Worm (Caenorhabditis elegans) whole organism, L4 larva: ENCODE measurements around the gene W03F8.4.

Source experiments
- D1046.2 ChIP-seq: fragments of 200-800 bp; sonication (Bioruptor generic); IDR thresholded peaks from 2 replicates; pipeline ENCODE4 v1.3.6; 2022; ENCODE audit warnings: missing genetic modification characterization, missing compliant biosample characterization
- F10B5.3 ChIP-seq: sonication (generic microtip); optimal IDR thresholded peaks from 2 replicates; lab custom pipeline; 2016; ENCODE audit warnings: mild to moderate bottlenecking, missing genetic modification characterization, missing compliant biosample characterization
- F26F4.8 ChIP-seq: fragments of 200-800 bp; sonication (Bioruptor generic); conservative IDR thresholded peaks from 2 replicates; pipeline ENCODE4 v1.3.6; 2022; ENCODE audit warnings: missing genetic modification characterization, missing compliant biosample characterization
- F37D6.2 ChIP-seq: sonication (generic microtip); optimal IDR thresholded peaks from 2 replicates; lab custom pipeline; 2016; ENCODE audit warnings: mild to moderate bottlenecking, missing genetic modification characterization, missing compliant biosample characterization
- F49E8.2 ChIP-seq: sonication (generic microtip); optimal IDR thresholded peaks from 2 replicates; lab custom pipeline; 2016; ENCODE audit warnings: missing compliant biosample characterization, mild to moderate bottlenecking, missing genetic modification characterization, borderline replicate concordance
- Y48G9A.11 ChIP-seq: fragments of 200-800 bp; sonication (Bioruptor generic); IDR thresholded peaks from 2 replicates; pipeline ENCODE4 v1.3.6; 2022; ENCODE audit warnings: missing genetic modification reagents, missing genetic modification characterization, missing compliant biosample characterization
- Y5F2A.4 ChIP-seq: fragments of 200-800 bp; sonication (Bioruptor generic); optimal IDR thresholded peaks from 2 replicates; lab custom pipeline; 2018; ENCODE audit warnings: mild to moderate bottlenecking, missing genetic modification characterization, missing compliant biosample characterization
- ZK546.5 ChIP-seq, 2 experiments: sonication (generic microtip); optimal IDR thresholded peaks; 2 replicates each; lab custom pipeline; 2017; ENCODE audit warnings: missing biosample characterization in 2 of 2, missing genetic modification characterization in 2 of 2
- aha-1 ChIP-seq: fragments of 150-350 bp; peaks from one replicate; lab custom pipeline; 2014; ENCODE audit warnings: missing biosample characterization, missing genetic modification characterization
- attf-4 ChIP-seq: sonication (generic microtip); optimal IDR thresholded peaks from 3 replicates; lab custom pipeline; 2017; ENCODE audit warnings: missing biosample characterization, missing genetic modification characterization
- ceh-32 ChIP-seq: sonication (generic microtip); optimal IDR thresholded peaks from 2 replicates; lab custom pipeline; 2016; ENCODE audit warnings: mild to moderate bottlenecking, missing genetic modification characterization, missing compliant biosample characterization; ENCODE audit not compliant: poor library complexity
- ces-1 ChIP-seq: fragments of 150-350 bp; sonication (generic microtip); optimal IDR thresholded peaks from 4 replicates; lab custom pipeline; 2014; ENCODE audit warnings: missing biosample characterization, missing genetic modification reagents, missing genetic modification characterization
- dmd-6 ChIP-seq: fragments of 200-800 bp; sonication (Bioruptor generic); IDR thresholded peaks from 2 replicates; pipeline ENCODE4 v1.3.6; 2022; ENCODE audit warnings: missing genetic modification reagents, missing genetic modification characterization, missing compliant biosample characterization
- dmd-8 ChIP-seq: fragments of 200-800 bp; sonication (Bioruptor generic); IDR thresholded peaks from 2 replicates; pipeline ENCODE4 v1.3.6; 2022; ENCODE audit warnings: missing genetic modification characterization, missing compliant biosample characterization
- dmd-9 ChIP-seq: fragments of 200-800 bp; sonication (Bioruptor generic); IDR thresholded peaks from 2 replicates; pipeline ENCODE4 v1.3.6; 2022; ENCODE audit warnings: missing genetic modification reagents, missing genetic modification characterization, missing compliant biosample characterization
- dpl-1 ChIP-seq: fragments of 150-350 bp; optimal IDR thresholded peaks from 2 replicates; lab custom pipeline; 2014; ENCODE audit warnings: missing biosample characterization, missing genetic modification reagents, missing genetic modification characterization
- egl-43 ChIP-seq: fragments of 200-800 bp; sonication (Bioruptor generic); IDR thresholded peaks from 2 replicates; pipeline ENCODE4 v1.3.6; 2022; ENCODE audit warnings: missing genetic modification reagents, missing genetic modification characterization, missing compliant biosample characterization
- hif-1 ChIP-seq, 2 experiments: sonication (generic microtip); optimal IDR thresholded peaks; 2 replicates each; lab custom pipeline; 2016 to 2017; ENCODE audit warnings: missing compliant biosample characterization in 2 of 2, missing genetic modification characterization in 2 of 2, missing genetic modification reagents in 2 of 2, missing genotype in 2 of 2, mild to moderate bottlenecking in 1 of 2
- hlh-30 ChIP-seq: sonication (generic microtip); optimal IDR thresholded peaks from 2 replicates; lab custom pipeline; 2017; ENCODE audit warnings: antibody characterized with exemption, mild to moderate bottlenecking, missing genetic modification characterization, missing compliant biosample characterization; ENCODE audit not compliant: insufficient read depth
- hmg-1.1 ChIP-seq: fragments of 200-800 bp; sonication (Bioruptor generic); IDR thresholded peaks from 2 replicates; pipeline ENCODE4 v1.3.6; 2022; ENCODE audit warnings: missing genetic modification reagents, missing genetic modification characterization, missing compliant biosample characterization
- lim-7 ChIP-seq: fragments of 200-800 bp; sonication (Bioruptor generic); IDR thresholded peaks from 2 replicates; pipeline ENCODE4 v1.3.6; 2022; ENCODE audit warnings: missing genetic modification characterization, missing compliant biosample characterization
- lin-38 ChIP-seq: fragments of 200-800 bp; sonication (Bioruptor generic); IDR thresholded peaks from 2 replicates; pipeline ENCODE4 v1.3.6; 2022; ENCODE audit warnings: missing genetic modification reagents, missing genetic modification characterization, missing compliant biosample characterization
- lsy-2 ChIP-seq, 2 experiments: fragments of 150-350 bp in 1 of 2; sonication (generic microtip) in 1 of 2; optimal IDR thresholded peaks; 2 replicates each; lab custom pipeline; 2014 to 2017; ENCODE audit warnings: missing biosample characterization in 2 of 2, missing genetic modification characterization in 2 of 2
- mes-2 ChIP-seq: sonication (generic microtip); optimal IDR thresholded peaks from 2 replicates; lab custom pipeline; 2016; ENCODE audit warnings: missing genotype, mild to moderate bottlenecking, missing genetic modification characterization, missing compliant biosample characterization; ENCODE audit not compliant: poor library complexity, severe bottlenecking
- nhr-10 ChIP-seq: fragments of 150-350 bp; optimal IDR thresholded peaks from 2 replicates; lab custom pipeline; 2014; ENCODE audit warnings: missing biosample characterization, missing genetic modification characterization
- nhr-11 ChIP-seq: fragments of 150-350 bp; optimal IDR thresholded peaks from 2 replicates; lab custom pipeline; 2014; ENCODE audit warnings: missing biosample characterization, missing genetic modification characterization
- nhr-42 ChIP-seq: fragments of 200-800 bp; sonication (Bioruptor generic); IDR thresholded peaks from 2 replicates; pipeline ENCODE4 v1.3.6; 2022; ENCODE audit warnings: missing genetic modification characterization, missing compliant biosample characterization
- nhr-6 ChIP-seq: fragments of 150-350 bp; optimal IDR thresholded peaks from 2 replicates; lab custom pipeline; 2014; ENCODE audit warnings: missing biosample characterization, missing genetic modification characterization
- nhr-77 ChIP-seq: fragments of 150-350 bp; optimal IDR thresholded peaks from 2 replicates; lab custom pipeline; 2014; ENCODE audit warnings: missing biosample characterization, missing genetic modification characterization
- pha-4 ChIP-seq, 2 experiments: fragments of 150-350 bp in 1 of 2; fragments of 200-800 bp in 1 of 2; sonication (Bioruptor generic) in 1 of 2; IDR thresholded peaks in 1 of 2; optimal IDR thresholded peaks in 1 of 2; 2 replicates each; pipeline versions ENCODE4 v1.3.6 to Lab custom; 2014 to 2022; ENCODE audit warnings: missing genetic modification characterization in 2 of 2, missing genetic modification reagents in 2 of 2, missing biosample characterization in 1 of 2, missing compliant biosample characterization in 1 of 2
- rbr-2 ChIP-seq: sonication (generic microtip); optimal IDR thresholded peaks from 2 replicates; lab custom pipeline; 2016; ENCODE audit warnings: missing genotype, missing genetic modification characterization, missing compliant biosample characterization
- set-16 ChIP-seq: fragments of 200-800 bp; sonication (Bioruptor generic); IDR thresholded peaks from 2 replicates; pipeline ENCODE4 v1.3.6; 2022; ENCODE audit warnings: missing genetic modification reagents, missing genetic modification characterization, missing compliant biosample characterization
- skn-1 ChIP-seq: fragments of 150-350 bp; optimal IDR thresholded peaks from 2 replicates; lab custom pipeline; 2014; ENCODE audit warnings: missing biosample characterization, missing genetic modification characterization
- snpc-1.2 ChIP-seq: fragments of 200-800 bp; sonication (Bioruptor generic); IDR thresholded peaks from 2 replicates; pipeline ENCODE4 v1.3.6; 2022; ENCODE audit warnings: missing genetic modification reagents, missing genetic modification characterization, missing compliant biosample characterization
- spr-1 ChIP-seq: sonication (generic microtip); optimal IDR thresholded peaks from 2 replicates; lab custom pipeline; 2016; ENCODE audit warnings: mild to moderate bottlenecking, missing genetic modification characterization, missing compliant biosample characterization
- vab-7 ChIP-seq: fragments of 200-800 bp; sonication (Bioruptor generic); IDR thresholded peaks from 2 replicates; pipeline ENCODE4 v1.3.6; 2022; ENCODE audit warnings: missing genetic modification reagents, missing genetic modification characterization, missing compliant biosample characterization
- zip-2 ChIP-seq: fragments of 150-350 bp; optimal IDR thresholded peaks from 2 replicates; lab custom pipeline; 2014; ENCODE audit warnings: missing biosample characterization, missing genetic modification characterization
- ztf-11 ChIP-seq: fragments of 150-350 bp; optimal IDR thresholded peaks from 2 replicates; lab custom pipeline; 2014; ENCODE audit warnings: missing biosample characterization, missing genetic modification characterization

The W03F8.4 gene

DNA sequence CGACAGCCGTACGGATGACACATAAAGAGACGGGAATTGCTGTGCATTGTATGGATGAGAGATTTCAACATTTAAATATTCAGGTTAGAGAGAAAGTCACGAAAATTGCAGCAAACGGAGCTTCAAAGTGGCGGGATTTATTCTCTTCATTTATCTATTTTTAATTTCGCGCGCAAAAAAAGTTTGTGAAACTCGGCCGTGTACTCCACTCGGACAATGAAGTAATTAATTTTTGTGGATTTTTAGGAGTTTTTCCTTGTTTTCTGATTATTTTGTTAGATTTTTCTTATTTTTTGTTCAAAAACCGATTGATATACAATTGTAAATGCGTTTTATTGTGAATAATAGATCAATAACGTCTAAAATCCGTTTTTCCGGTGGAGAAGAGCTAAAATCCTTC is 4.1 kb downstream of the W03F8.4 start:
- TF ChIP-seq lsy-2 (tag; optimal IDR thresholded peaks at IDR 0.05; lab: Kevin White, UChicago) (no peak), spr-1 (tag; lab: Kevin White, UChicago) (no peak), vab-7 (no peak), dmd-8 (GFP tag; lab: Robert Waterston, UW) (no peak), F37D6.2 (tag; lab: Kevin White, UChicago) (no peak), nhr-77 (tag; lab: Kevin White, UChicago) (no peak), mes-2 (tag; lab: Kevin White, UChicago) (no peak), hmg-1.1 (no peak), ZK546.5 (tag; optimal IDR thresholded peaks at IDR 0.05; lab: Kevin White, UChicago) (no peak), set-16 (GFP tag; lab: Robert Waterston, UW) (no peak), aha-1 (tag; lab: Kevin White, UChicago) (no peak), hif-1 (tag; optimal IDR thresholded peaks at IDR 0.05; lab: Kevin White, UChicago) (no peak), F10B5.3 (tag; lab: Kevin White, UChicago) (no peak), F49E8.2 (peak; percentile 13), nhr-10 (tag; lab: Kevin White, UChicago) (no peak), rbr-2 (tag; lab: Kevin White, UChicago) (no peak), egl-43 (no peak), pha-4 (GFP tag; IDR thresholded peaks at IDR 0.05; lab: Robert Waterston, UW) (no peak), pha-4 (tag; optimal IDR thresholded peaks at IDR 0.05; lab: Kevin White, UChicago) (no peak), D1046.2 (no peak), attf-4 (no peak), snpc-1.2 (GFP tag; lab: Robert Waterston, UW) (peak; percentile 36; the same call in 1 of the 2 replicates), skn-1 (no peak), hlh-30 (tag; lab: Kevin White, UChicago) (no peak), lin-38 (GFP tag; lab: Robert Waterston, UW) (peak; percentile 49), zip-2 (no peak), ceh-32 (no peak), lim-7 (GFP tag; lab: Robert Waterston, UW) (no peak), Y5F2A.4 (GFP tag; lab: Kevin White, UChicago) (no peak), dpl-1 (GFP tag; lab: Kevin White, UChicago) (peak; percentile 84)
- TF ChIP-seq, all 104 proteins: peak for 4

DNA sequence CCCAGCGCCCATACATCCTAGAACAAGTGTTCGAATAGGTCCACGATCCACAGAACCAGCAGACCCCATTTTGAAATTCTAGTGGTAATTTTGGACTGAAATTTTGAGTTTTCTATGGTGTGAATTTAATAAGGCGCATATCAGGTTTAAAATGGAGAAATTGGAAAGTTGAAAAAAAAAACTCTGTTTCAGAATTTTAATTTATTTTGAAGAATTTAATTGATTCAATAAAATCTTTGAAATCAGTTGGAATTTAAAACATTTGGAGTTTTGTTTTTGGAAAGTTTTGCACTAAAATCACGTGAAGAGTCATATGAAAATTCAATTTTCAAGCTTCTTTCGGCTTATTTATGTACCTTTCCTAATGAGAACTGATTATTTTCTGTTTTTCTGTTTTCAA is 11.6 kb downstream of the W03F8.4 start, which contains the start of gene gpa-18:
TSS of gene gpa-18 (minus strand) at position 101 of the 400 bp plus-strand sequence.
- TF ChIP-seq aha-1 (tag; lab: Kevin White, UChicago) (no peak), dmd-6 (GFP tag; lab: Robert Waterston, UW) (no peak), ces-1 (no peak), F26F4.8 (no peak), dmd-9 (GFP tag; lab: Robert Waterston, UW) (no peak), nhr-42 (GFP tag; lab: Robert Waterston, UW) (no peak), nhr-6 (tag; lab: Kevin White, UChicago) (no peak)

ce11 chrIV:5200813-5201212 is 16.9 kb downstream of the W03F8.4 start:
- TF ChIP-seq ztf-11: no peak
- TF ChIP-seq Y48G9A.11 (GFP tag; lab: Robert Waterston, UW): no peak
- no peak for TF ChIP-seq F10B5.3 (tag; lab: Kevin White, UChicago)
- TF ChIP-seq nhr-11: peak; percentile 43
- TF ChIP-seq F26F4.8: no peak
